Worm (Caenorhabditis elegans) whole organism, L2 larva: Measurements from ENCODE around the gene srx-24.

ENCODE experiments used
- ama-1 ChIP-seq: fragments of 150-350 bp; optimal IDR thresholded peaks from 2 replicates; lab custom pipeline; 2018; ENCODE audit warnings: inconsistent platforms
- nhr-25 ChIP-seq: fragments of 150-350 bp; sonication (generic microtip); optimal IDR thresholded peaks from 3 replicates; lab custom pipeline; 2014; ENCODE audit warnings: missing biosample characterization, missing genetic modification characterization

DNA sequence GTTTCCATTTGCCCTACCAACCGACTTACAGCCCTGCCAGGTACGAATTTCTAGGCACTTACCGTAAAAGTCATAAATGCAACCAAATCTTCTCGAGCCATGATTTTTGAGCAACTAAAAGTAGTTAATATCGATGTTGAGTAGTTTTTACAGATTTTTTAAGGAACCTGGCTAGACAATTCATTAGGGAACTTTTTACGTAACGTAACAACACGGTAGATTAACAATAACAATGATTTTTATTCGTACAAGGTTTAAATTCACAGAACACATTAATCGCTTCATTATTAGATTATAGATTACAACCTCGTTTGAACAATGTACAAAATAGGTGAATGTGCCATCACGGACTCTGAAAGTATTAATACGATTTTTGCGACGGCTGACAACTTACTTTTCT lies 3.1 kb upstream of the srx-24 start, which contains the start of gene srx-26:
- TF ChIP-seq ama-1 (lab: Kevin White, UChicago), result no peak
- TF ChIP-seq nhr-25 (tag; lab: Kevin White, UChicago), result no peak
